Worm (Caenorhabditis elegans) whole organism, midembryonic: Measurements from ENCODE around the gene phf-31.

Experiments
- T22C8.4 ChIP-seq: fragments of 200-800 bp; sonication (Bioruptor generic); IDR thresholded peaks from 2 replicates; pipeline ENCODE4 v1.3.6; 2022; ENCODE audit warnings: missing genetic modification characterization, missing compliant biosample characterization
- cog-1 ChIP-seq: sonication (generic microtip); optimal IDR thresholded peaks from 2 replicates; lab custom pipeline; 2016; ENCODE audit warnings: missing genetic modification characterization, missing compliant biosample characterization
- flt-1 ChIP-seq: fragments of 200-800 bp; sonication (Bioruptor generic); IDR thresholded peaks from 2 replicates; pipeline ENCODE4 v1.3.6; 2022; ENCODE audit warnings: missing genetic modification characterization, missing compliant biosample characterization
- klf-2 ChIP-seq: fragments of 200-800 bp; sonication (Bioruptor generic); conservative IDR thresholded peaks from 2 replicates; pipeline ENCODE4 v1.3.6; 2022; ENCODE audit warnings: missing genetic modification reagents, missing genetic modification characterization, missing compliant biosample characterization
- med-1 ChIP-seq: sonication (generic microtip); optimal IDR thresholded peaks from 2 replicates; lab custom pipeline; 2017; ENCODE audit warnings: missing genetic modification characterization, mild to moderate bottlenecking, missing compliant biosample characterization, antibody characterized with exemption, missing genetic modification reagents; ENCODE audit not compliant: insufficient read depth
- ref-1 ChIP-seq: fragments of 200-800 bp; sonication (Bioruptor generic); conservative IDR thresholded peaks from 2 replicates; pipeline ENCODE4 v1.3.6; 2022; ENCODE audit warnings: missing genetic modification reagents, missing genetic modification characterization, missing compliant biosample characterization
- tab-1 ChIP-seq: fragments of 200-800 bp; sonication (Bioruptor generic); IDR thresholded peaks from 2 replicates; pipeline ENCODE4 v1.3.6; 2022; ENCODE audit warnings: missing genetic modification characterization, missing compliant biosample characterization
- ztf-23 ChIP-seq: fragments of 200-800 bp; sonication (Bioruptor generic); IDR thresholded peaks from 2 replicates; pipeline ENCODE4 v1.3.6; 2022; ENCODE audit warnings: missing genetic modification reagents, missing genetic modification characterization, missing compliant biosample characterization
- ztf-29 ChIP-seq: fragments of 200-800 bp; sonication (Bioruptor generic); IDR thresholded peaks from 2 replicates; pipeline ENCODE4 v1.3.6; 2022; ENCODE audit warnings: missing genetic modification reagents, missing genetic modification characterization, missing compliant biosample characterization

Gene phf-31

ce11 chrX:10659508-10659907 is 22.3 kb upstream of the phf-31 start:
- TF ChIP-seq ztf-23 (GFP tag; lab: Robert Waterston, UW) (no peak), ref-1 (GFP tag; lab: Robert Waterston, UW) (no peak), klf-2 (GFP tag; lab: Robert Waterston, UW) (no peak), T22C8.4 (no peak), tab-1 (GFP tag; lab: Robert Waterston, UW) (no peak)

- TF ChIP-seq ztf-29 (GFP tag; lab: Robert Waterston, UW) (no peak), T22C8.4 (no peak), ztf-23 (GFP tag; lab: Robert Waterston, UW) (no peak), cog-1 (no peak), med-1 (no peak), tab-1 (GFP tag; lab: Robert Waterston, UW) (no peak), klf-2 (GFP tag; lab: Robert Waterston, UW) (no peak), ref-1 (GFP tag; lab: Robert Waterston, UW) (no peak), flt-1 (GFP tag; lab: Robert Waterston, UW) (no peak)
Measured at ce11 chrX:10664759-10665158, 17.0 kb upstream of the phf-31 start.

ce11 chrX:10666871-10667270 is 14.9 kb upstream of the phf-31 start:
- no peak for TF ChIP-seq med-1
- no peak for TF ChIP-seq T22C8.4
- no peak for TF ChIP-seq klf-2 (GFP tag; lab: Robert Waterston, UW)
- no peak for TF ChIP-seq tab-1 (GFP tag; lab: Robert Waterston, UW)
- TF ChIP-seq ztf-23 (GFP tag; lab: Robert Waterston, UW), result no peak
- TF ChIP-seq cog-1, result no peak
- TF ChIP-seq ztf-29 (GFP tag; lab: Robert Waterston, UW), result no peak
- no peak for TF ChIP-seq flt-1 (GFP tag; lab: Robert Waterston, UW)
- TF ChIP-seq ref-1 (GFP tag; lab: Robert Waterston, UW), result no peak

DNA sequence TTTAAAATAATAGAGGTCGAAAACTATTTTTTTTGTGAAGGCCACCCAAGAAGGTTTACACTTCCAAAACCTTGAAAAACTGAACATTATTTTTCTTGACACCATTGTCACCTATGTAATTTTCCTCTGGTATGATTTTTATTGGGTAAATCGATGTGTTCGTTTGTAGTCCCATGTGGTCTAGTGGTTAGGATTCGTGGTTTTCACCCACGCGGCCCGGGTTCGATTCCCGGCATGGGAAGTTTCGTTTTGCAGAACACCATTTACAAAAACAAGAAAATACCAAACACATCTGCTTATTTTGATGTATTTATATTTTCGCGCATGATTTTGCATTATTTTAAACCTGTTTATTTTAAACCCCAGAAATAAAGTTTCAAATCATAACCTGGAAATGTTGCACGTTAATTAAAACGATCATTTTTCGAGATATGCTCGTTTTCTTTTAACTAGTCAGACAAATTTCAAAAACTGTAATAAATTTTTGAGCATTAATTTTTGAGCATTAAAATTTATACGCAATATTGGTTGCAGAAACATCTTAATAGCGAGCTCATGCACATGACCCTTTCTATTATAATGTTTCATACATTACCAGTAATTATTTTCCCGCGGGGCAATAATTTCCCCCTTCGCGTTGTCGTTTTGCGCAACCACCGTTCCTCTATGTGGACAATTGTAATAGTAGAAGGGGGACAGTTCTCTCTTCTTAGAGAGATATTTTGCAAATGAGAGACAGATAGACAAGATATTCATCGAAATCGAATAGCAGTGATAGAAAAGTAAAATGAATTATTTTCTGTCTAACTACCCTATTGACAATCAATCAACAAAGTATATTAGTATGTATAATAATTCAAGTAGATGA is 14.1 kb upstream of the phf-31 start:
- TF ChIP-seq T22C8.4 (no peak), tab-1 (GFP tag; lab: Robert Waterston, UW) (0 out of 2 replicates have a peak, but pooled peaks have one; percentile 32), flt-1 (GFP tag; lab: Robert Waterston, UW) (peak; percentile 72), klf-2 (GFP tag; lab: Robert Waterston, UW) (no peak), ref-1 (GFP tag; lab: Robert Waterston, UW) (no peak), med-1 (no peak), ztf-23 (GFP tag; lab: Robert Waterston, UW) (peak; percentile 43; the same call in 1 of the 2 replicates), cog-1 (no peak)

- TF ChIP-seq ref-1 (GFP tag; lab: Robert Waterston, UW) (no peak), T22C8.4 (no peak), klf-2 (GFP tag; lab: Robert Waterston, UW) (no peak), ztf-23 (GFP tag; lab: Robert Waterston, UW) (no peak), med-1 (no peak), tab-1 (GFP tag; lab: Robert Waterston, UW) (no peak), ztf-29 (GFP tag; lab: Robert Waterston, UW) (no peak), flt-1 (GFP tag; lab: Robert Waterston, UW) (no peak), cog-1 (no peak)
Measured at ce11 chrX:10670198-10670597, 11.6 kb upstream of the phf-31 start.

DNA sequence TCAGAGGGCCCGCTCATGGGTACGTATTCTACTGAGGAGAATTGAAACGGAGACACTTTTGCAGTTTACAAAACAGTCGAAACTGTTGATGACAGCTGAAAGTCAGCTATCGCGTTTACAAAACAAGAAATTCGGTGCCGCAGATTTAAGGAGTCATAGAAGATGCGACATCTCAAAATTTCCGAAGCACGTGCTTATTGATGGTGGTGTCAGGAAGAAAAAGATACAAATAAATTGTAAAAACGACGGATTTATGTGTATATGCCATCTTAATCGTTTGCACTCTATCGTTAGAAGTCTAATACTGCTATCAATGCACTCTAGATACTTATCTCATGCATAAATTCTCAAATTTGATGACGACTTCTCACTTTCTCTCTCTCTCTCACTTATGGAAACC is 7.6 kb upstream of the phf-31 start, which contains the start of gene F13E6.2:
TSS of gene F13E6.2 (minus strand) at position 101 of the 400 bp plus-strand sequence.
- TF ChIP-seq ztf-23 (GFP tag; lab: Robert Waterston, UW) (no peak), T22C8.4 (no peak), klf-2 (GFP tag; lab: Robert Waterston, UW) (no peak), ztf-29 (GFP tag; lab: Robert Waterston, UW) (no peak), cog-1 (no peak), med-1 (no peak), flt-1 (GFP tag; lab: Robert Waterston, UW) (no peak), ref-1 (GFP tag; lab: Robert Waterston, UW) (no peak)

DNA sequence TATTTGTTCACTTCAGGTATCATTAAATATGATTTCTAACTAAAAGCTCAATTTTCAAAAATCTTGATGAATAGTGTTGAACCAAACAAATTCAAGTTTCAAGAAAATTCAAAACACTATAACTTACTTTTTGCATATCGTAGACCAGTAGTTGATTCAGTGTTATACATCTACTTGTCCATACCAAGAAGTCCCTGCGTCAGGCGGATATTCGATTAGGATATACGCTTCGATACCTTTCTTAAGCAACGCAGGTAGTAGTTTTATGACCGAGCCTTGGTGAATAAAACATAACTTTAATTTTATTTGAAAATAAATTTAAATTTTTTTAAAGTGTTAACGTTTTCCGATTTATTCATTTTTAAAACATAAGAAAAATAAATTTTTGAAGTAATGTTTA is 6.4 kb upstream of the phf-31 start:
- no peak for TF ChIP-seq tab-1 (GFP tag; lab: Robert Waterston, UW)
- no peak for TF ChIP-seq ref-1 (GFP tag; lab: Robert Waterston, UW)
- TF ChIP-seq T22C8.4, result no peak
- TF ChIP-seq med-1, result no peak

DNA sequence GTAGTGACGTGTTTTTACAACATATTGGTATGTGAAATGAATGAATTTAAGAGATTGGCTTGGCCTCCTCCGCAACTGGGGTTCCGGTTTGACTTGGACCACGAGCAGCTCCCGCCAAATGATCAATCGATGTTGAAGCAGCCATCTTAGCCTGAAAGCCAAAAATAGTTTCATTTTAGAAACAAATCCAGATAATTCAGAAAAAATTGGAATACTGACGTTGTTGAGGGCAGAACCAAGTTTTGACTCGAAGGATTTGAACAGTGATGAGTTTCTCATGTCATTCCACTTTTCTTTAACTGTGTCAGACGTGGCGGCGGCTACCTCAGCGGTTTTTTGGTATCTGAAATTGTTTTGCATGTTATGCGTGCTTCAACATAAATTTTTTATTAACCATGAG is 5.8 kb upstream of the phf-31 start:
- no peak for TF ChIP-seq T22C8.4
- TF ChIP-seq ztf-23 (GFP tag; lab: Robert Waterston, UW), result no peak
- no peak for TF ChIP-seq ref-1 (GFP tag; lab: Robert Waterston, UW)
- TF ChIP-seq flt-1 (GFP tag; lab: Robert Waterston, UW), result no peak
- TF ChIP-seq tab-1 (GFP tag; lab: Robert Waterston, UW), result no peak
- no peak for TF ChIP-seq klf-2 (GFP tag; lab: Robert Waterston, UW)
- TF ChIP-seq med-1, result no peak
- TF ChIP-seq cog-1, result no peak
- TF ChIP-seq ztf-29 (GFP tag; lab: Robert Waterston, UW), result no peak

DNA sequence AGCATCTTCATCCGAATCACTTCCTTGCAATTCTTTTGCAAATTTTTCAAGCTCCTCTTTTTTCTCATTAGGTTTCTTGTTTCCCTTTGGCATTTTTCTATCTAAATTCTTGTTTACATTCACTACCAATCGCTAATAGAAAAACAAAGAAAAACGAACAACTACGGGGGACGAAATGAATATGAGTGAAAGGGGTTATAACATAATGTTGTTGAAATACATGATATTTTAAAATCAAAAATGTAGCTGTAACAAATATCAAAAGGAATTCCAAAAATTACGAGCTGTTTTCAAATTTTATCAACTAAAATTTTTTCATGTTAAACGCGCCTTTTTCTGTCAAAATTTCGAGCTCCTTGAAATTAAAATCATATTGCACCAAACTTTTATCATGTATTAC is 4.8 kb upstream of the phf-31 start, which contains the start of gene F13E6.1:
TSS of gene F13E6.1 (minus strand) at position 101 of the 400 bp plus-strand sequence.
- TF ChIP-seq klf-2 (GFP tag; lab: Robert Waterston, UW) (no peak), flt-1 (GFP tag; lab: Robert Waterston, UW) (no peak), cog-1 (no peak), med-1 (no peak), T22C8.4 (no peak), ztf-29 (GFP tag; lab: Robert Waterston, UW) (no peak), ref-1 (GFP tag; lab: Robert Waterston, UW) (no peak), ztf-23 (GFP tag; lab: Robert Waterston, UW) (no peak)

DNA sequence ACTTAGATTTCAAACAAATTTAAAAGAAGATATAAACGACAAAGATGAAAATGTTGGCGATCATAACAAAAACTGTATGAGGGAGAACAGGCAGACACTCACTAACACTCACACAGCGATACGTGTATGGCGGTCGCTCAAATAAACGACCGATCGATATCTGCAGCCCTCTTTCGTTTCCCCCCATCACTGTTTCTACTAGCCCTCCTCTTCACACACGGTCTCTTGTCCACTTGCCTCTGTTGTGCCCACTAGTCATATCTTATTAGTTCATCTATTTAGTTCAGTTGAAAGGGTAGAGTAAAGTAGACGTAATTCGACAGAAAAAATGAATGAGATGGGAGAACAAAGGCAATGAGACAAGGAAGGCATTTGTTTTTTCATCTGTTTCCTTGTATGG is 4.2 kb upstream of the phf-31 start:
- TF ChIP-seq cog-1, result peak; percentile 15
- TF ChIP-seq T22C8.4, result peak; percentile 82
- TF ChIP-seq tab-1 (GFP tag; lab: Robert Waterston, UW), result no peak
- no peak for TF ChIP-seq klf-2 (GFP tag; lab: Robert Waterston, UW)
